Worm (Caenorhabditis elegans): ENCODE data around the gene F53F1.4.

F53F1.4 gene

ce11 chrV:13393333-13393803, 17.5 kb upstream of the F53F1.4 start (continued):
- TF ChIP-seq zip-4 (GFP tag; optimal IDR thresholded peaks at IDR 0.05) (no peak), elt-3 (tag; optimal IDR thresholded peaks at IDR 0.05) (no peak), swsn-7 (tag; optimal IDR thresholded peaks at IDR 0.05) (peak; percentile 36), nhr-12 (tag; optimal IDR thresholded peaks at IDR 0.05) (no peak), ets-5 (GFP tag; IDR thresholded peaks at IDR 0.05) (no peak), isw-1 (GFP tag; IDR thresholded peaks at IDR 0.05) (no peak), tbx-2 (tag; optimal IDR thresholded peaks at IDR 0.05) (no peak), lin-15B (tag; optimal IDR thresholded peaks at IDR 0.05) (no peak), nhr-76 (tag; optimal IDR thresholded peaks at IDR 0.05) (no peak), pag-3 (tag; optimal IDR thresholded peaks at IDR 0.05; ENCODE audit: borderline replicate concordance, insufficient read depth) (no peak), unc-130 (tag; optimal IDR thresholded peaks at IDR 0.05) (peak; percentile 62), egl-13 (tag; optimal IDR thresholded peaks at IDR 0.05) (no peak), lin-14 (GFP tag; optimal IDR thresholded peaks at IDR 0.05) (peak; percentile 46), nhr-20 (tag; optimal IDR thresholded peaks at IDR 0.05) (peak; percentile 25), aha-1 (tag; optimal IDR thresholded peaks at IDR 0.05) (no peak), nhr-90 (tag; optimal IDR thresholded peaks at IDR 0.05; ENCODE audit: poor library complexity) (no peak), mdl-1 (tag; optimal IDR thresholded peaks at IDR 0.05) (peak in 1 of 2 experiments; percentile 17), fkh-4 (tag; optimal IDR thresholded peaks at IDR 0.05; ENCODE audit: borderline replicate concordance) (no peak), C04F5.9 (tag; optimal IDR thresholded peaks at IDR 0.05) (no peak), ama-1 (optimal IDR thresholded peaks at IDR 0.05) (no peak), nhr-19 (GFP tag; conservative IDR thresholded peaks at IDR 0.05) (peak; percentile 49; the same call in 1 of the 2 replicates), lin-39 (tag; optimal IDR thresholded peaks at IDR 0.05) (no peak), ceh-90 (tag; optimal IDR thresholded peaks at IDR 0.05) (no peak), ceh-8 (GFP tag; optimal IDR thresholded peaks at IDR 0.05) (no peak), unc-98 (GFP tag; IDR thresholded peaks at IDR 0.05) (no peak), jun-1 (tag; optimal IDR thresholded peaks at IDR 0.05) (no peak), dsc-1 (tag; optimal IDR thresholded peaks at IDR 0.05) (peak; percentile 9), nhr-85 (tag) (peak; percentile 53), nhr-28 (tag; optimal IDR thresholded peaks at IDR 0.05) (no peak), snpc-4 (tag; optimal IDR thresholded peaks at IDR 0.05) (no peak), nhr-84 (tag; optimal IDR thresholded peaks at IDR 0.05) (no peak), unc-86 (tag; optimal IDR thresholded peaks at IDR 0.05) (no peak), elt-2 (tag; optimal IDR thresholded peaks at IDR 0.05) (no peak), ces-1 (GFP tag; optimal IDR thresholded peaks at IDR 0.05) (no peak), xbp-1 (tag; optimal IDR thresholded peaks at IDR 0.05) (peak; percentile 12), efl-1 (optimal IDR thresholded peaks at IDR 0.05) (no peak), efl-1 (GFP tag; optimal IDR thresholded peaks at IDR 0.05 in 1 of 2) (peak in 1 of 2 experiments; percentile 92)

ce11 chrV:13394968-13395367, 15.9 kb upstream of the F53F1.4 start:
- peak; percentile 25 for TF ChIP-seq pax-3 (tag; optimal IDR thresholded peaks at IDR 0.05)
- peak; percentile 28 for TF ChIP-seq tbx-2 (tag; optimal IDR thresholded peaks at IDR 0.05)
- TF ChIP-seq fkh-8 (tag; optimal IDR thresholded peaks at IDR 0.05): no peak
- TF ChIP-seq tlp-1 (tag; optimal IDR thresholded peaks at IDR 0.05): no peak
- TF ChIP-seq ama-1 (optimal IDR thresholded peaks at IDR 0.05): no peak
- TF ChIP-seq F16B12.6 (tag; optimal IDR thresholded peaks at IDR 0.05): no peak

- peak; percentile 79 for TF ChIP-seq lin-14 (GFP tag; optimal IDR thresholded peaks at IDR 0.05)
- TF ChIP-seq C16A3.4 (tag; optimal IDR thresholded peaks at IDR 0.05): no peak
- peak; percentile 13 for TF ChIP-seq rnt-1 (tag; optimal IDR thresholded peaks at IDR 0.05)
- peak; percentile 16; the same call in 1 of the 2 replicates for TF ChIP-seq mab-9 (GFP tag; IDR thresholded peaks at IDR 0.05)
- TF ChIP-seq unc-30 (tag; optimal IDR thresholded peaks at IDR 0.05): no peak
- TF ChIP-seq nhr-47 (tag; optimal IDR thresholded peaks at IDR 0.05): peak; percentile 12
- peak in 1 of 2 experiments; percentile 18 for TF ChIP-seq ztf-11 (tag; optimal IDR thresholded peaks at IDR 0.05)
- no peak for TF ChIP-seq efl-1 (optimal IDR thresholded peaks at IDR 0.05)
- TF ChIP-seq efl-1 (GFP tag; optimal IDR thresholded peaks at IDR 0.05 in 1 of 2): peak in 1 of 2 experiments; percentile 86
- TF ChIP-seq dsc-1 (tag; optimal IDR thresholded peaks at IDR 0.05): peak; percentile 54
- TF ChIP-seq nhr-19 (GFP tag; conservative IDR thresholded peaks at IDR 0.05): 0 out of 2 replicates have a peak, but pooled peaks have one; percentile 7
- peak; percentile 10 for TF ChIP-seq tbx-2 (tag; optimal IDR thresholded peaks at IDR 0.05)
- TF ChIP-seq ceh-90 (tag; optimal IDR thresholded peaks at IDR 0.05): no peak
Observed at ce11 chrV:13396426-13396825, 14.5 kb upstream of the F53F1.4 start.

Data from whole organism, L1 larva.